Worm (Caenorhabditis elegans) whole organism, early embryonic: ENCODE measurements around the gene nhr-18.

Source experiments
- B0310.2 ChIP-seq: sonication (generic microtip); optimal IDR thresholded peaks from 2 replicates; lab custom pipeline; 2016; ENCODE audit warnings: mild to moderate bottlenecking, missing genetic modification characterization, missing compliant biosample characterization
- F13C5.2 ChIP-seq: sonication (generic microtip); optimal IDR thresholded peaks from 2 replicates; lab custom pipeline; 2017; ENCODE audit warnings: mild to moderate bottlenecking, missing genetic modification characterization, inconsistent platforms, missing compliant biosample characterization
- aly-1 ChIP-seq: sonication (generic microtip); optimal IDR thresholded peaks from 2 replicates; lab custom pipeline; 2016; ENCODE audit warnings: missing genetic modification characterization, missing compliant biosample characterization
- ama-1 ChIP-seq: fragments of 150-350 bp; optimal IDR thresholded peaks from 2 replicates; lab custom pipeline; 2014
- ceh-13 ChIP-seq: fragments of 200-800 bp; sonication (Bioruptor generic); optimal IDR thresholded peaks from 2 replicates; lab custom pipeline; 2018; ENCODE audit warnings: mild to moderate bottlenecking, missing genetic modification characterization, missing compliant biosample characterization
- ceh-36 ChIP-seq: sonication (generic microtip); optimal IDR thresholded peaks from 2 replicates; lab custom pipeline; 2016; ENCODE audit warnings: missing genetic modification characterization, inconsistent platforms, missing compliant biosample characterization
- ets-7 ChIP-seq: sonication (generic microtip); optimal IDR thresholded peaks from 2 replicates; lab custom pipeline; 2016; ENCODE audit warnings: missing genotype, missing genetic modification characterization, missing compliant biosample characterization
- flt-1 ChIP-seq: fragments of 200-800 bp; sonication (Bioruptor generic); IDR thresholded peaks from 2 replicates; pipeline ENCODE4 v1.3.6; 2022; ENCODE audit warnings: missing genetic modification characterization, missing compliant biosample characterization
- hmbx-1 ChIP-seq: sonication (generic microtip); optimal IDR thresholded peaks from 2 replicates; lab custom pipeline; 2016; ENCODE audit warnings: mild to moderate bottlenecking, missing genetic modification characterization, missing compliant biosample characterization
- hmg-4 ChIP-seq: fragments of 200-800 bp; sonication (Bioruptor generic); optimal IDR thresholded peaks from 2 replicates; lab custom pipeline; 2018; ENCODE audit warnings: mild to moderate bottlenecking, missing genetic modification characterization, missing compliant biosample characterization
- hnd-1 ChIP-seq: sonication (generic microtip); optimal IDR thresholded peaks from 2 replicates; lab custom pipeline; 2016; ENCODE audit warnings: missing genetic modification characterization, missing compliant biosample characterization
- pes-1 ChIP-seq: fragments of 200-800 bp; sonication (Bioruptor generic); IDR thresholded peaks from 2 replicates; pipeline ENCODE4 v1.3.6; 2022; ENCODE audit warnings: missing genetic modification reagents, missing genetic modification characterization, missing compliant biosample characterization
- scrt-1 ChIP-seq: fragments of 200-800 bp; sonication (Bioruptor generic); IDR thresholded peaks from 2 replicates; pipeline ENCODE4 v1.3.6; 2022; ENCODE audit warnings: missing genetic modification characterization, missing compliant biosample characterization
- sea-1 ChIP-seq: fragments of 200-800 bp; sonication (Bioruptor generic); conservative IDR thresholded peaks from 2 replicates; pipeline ENCODE4 v1.3.6; 2022; ENCODE audit warnings: missing genetic modification characterization, missing compliant biosample characterization
- tbx-11 ChIP-seq: fragments of 200-800 bp; sonication (Bioruptor generic); IDR thresholded peaks from 2 replicates; pipeline ENCODE4 v1.3.6; 2022; ENCODE audit warnings: missing genetic modification characterization, missing compliant biosample characterization
- tbx-37 ChIP-seq: fragments of 200-800 bp; sonication (Bioruptor generic); conservative IDR thresholded peaks from 2 replicates; pipeline ENCODE4 v1.3.6; 2022; ENCODE audit warnings: missing genetic modification reagents, missing genetic modification characterization, missing compliant biosample characterization
- tra-4 ChIP-seq: sonication (generic microtip); optimal IDR thresholded peaks from 2 replicates; lab custom pipeline; 2017; ENCODE audit warnings: missing genetic modification characterization, missing compliant biosample characterization

The nhr-18 gene

DNA sequence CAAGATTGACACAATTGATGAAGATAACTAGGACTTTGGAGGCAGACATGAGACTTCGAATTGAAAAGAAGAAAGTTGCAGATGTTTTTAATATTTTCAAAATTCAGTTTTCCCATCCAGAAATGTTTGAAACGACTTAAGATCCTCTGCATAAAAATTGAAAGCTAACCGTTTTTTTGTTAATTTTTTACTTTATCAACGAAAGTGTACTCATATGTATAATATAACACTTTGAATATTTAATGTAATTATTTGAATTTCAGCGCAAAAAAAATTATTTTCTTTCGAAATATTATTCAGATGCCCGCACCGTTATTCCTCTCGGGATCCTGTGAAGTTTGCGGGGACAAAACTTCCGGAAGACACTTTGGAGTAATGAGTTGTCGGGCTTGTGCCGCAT lies at the start of gene nhr-18:
nhr-18 (plus strand) TSS at position 301 of the 400 bp plus-strand sequence.
- TF ChIP-seq tbx-37 (no peak), tbx-11 (GFP tag; lab: Robert Waterston, UW) (no peak), hmbx-1 (tag; lab: Kevin White, UChicago) (no peak), aly-1 (no peak), hmg-4 (no peak), hnd-1 (tag; lab: Kevin White, UChicago) (no peak), ceh-13 (GFP tag; lab: Kevin White, UChicago) (no peak), ets-7 (no peak), flt-1 (GFP tag; lab: Robert Waterston, UW) (no peak), F13C5.2 (tag; lab: Kevin White, UChicago) (no peak), pes-1 (GFP tag; lab: Robert Waterston, UW) (no peak), B0310.2 (tag; lab: Kevin White, UChicago) (no peak), tra-4 (tag; lab: Kevin White, UChicago) (no peak), ceh-36 (no peak)

DNA sequence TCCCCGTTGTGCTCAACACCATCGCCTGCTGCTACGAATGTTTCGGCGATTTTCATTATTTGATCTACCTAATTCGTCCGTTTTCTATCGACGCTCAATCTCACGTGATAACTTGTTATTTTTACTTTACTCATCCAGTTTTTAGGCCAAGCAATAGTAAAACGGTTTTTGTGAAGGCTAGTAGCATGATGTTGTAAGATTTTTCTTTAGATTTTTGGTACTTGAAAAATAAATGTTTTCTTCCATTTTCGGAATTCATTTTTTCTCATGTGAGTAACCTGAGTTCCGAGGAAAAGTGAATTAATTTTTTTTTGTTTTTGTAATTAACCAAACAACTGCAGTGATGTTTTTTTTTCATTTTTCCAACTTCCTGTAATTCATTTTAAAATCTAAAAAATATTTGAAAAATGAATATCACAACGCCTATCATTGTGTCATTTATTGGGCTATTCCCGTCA lies 49.7 kb upstream of the nhr-18 start, which contains the start of gene srbc-17:
srbc-17 (plus strand) TSS at position 408 of the 458 bp plus-strand sequence.
- no peak for TF ChIP-seq scrt-1 (GFP tag; lab: Robert Waterston, UW)
- TF ChIP-seq B0310.2 (tag; lab: Kevin White, UChicago), result no peak
- TF ChIP-seq aly-1, result no peak
- no peak for TF ChIP-seq pes-1 (GFP tag; lab: Robert Waterston, UW)
- TF ChIP-seq ets-7, result no peak
- no peak for TF ChIP-seq flt-1 (GFP tag; lab: Robert Waterston, UW)
- no peak for TF ChIP-seq hnd-1 (tag; lab: Kevin White, UChicago)
- TF ChIP-seq F13C5.2 (tag; lab: Kevin White, UChicago), result no peak
- TF ChIP-seq ama-1 (lab: Kevin White, UChicago), result no peak
- TF ChIP-seq ceh-13 (GFP tag; lab: Kevin White, UChicago), result no peak
- no peak for TF ChIP-seq sea-1 (GFP tag; lab: Robert Waterston, UW)
- no peak for TF ChIP-seq ceh-36

DNA sequence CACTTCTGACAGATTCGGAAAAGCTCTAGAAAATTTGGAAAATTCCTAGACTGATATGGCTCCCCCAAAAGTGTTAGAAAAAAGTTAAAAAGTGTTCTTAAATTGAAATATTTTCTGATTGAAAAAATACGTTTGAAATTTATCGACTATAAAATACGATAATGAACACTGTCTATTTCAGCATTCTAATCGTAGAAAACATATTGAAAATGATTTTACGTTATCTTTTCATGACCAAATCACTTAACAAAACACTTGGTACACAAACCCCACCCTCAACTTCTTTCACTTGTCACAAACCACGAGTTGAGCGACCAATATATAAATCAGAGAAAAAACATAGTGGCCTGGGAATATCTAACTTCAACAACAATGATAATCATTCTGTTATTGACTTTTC lies 47.8 kb upstream of the nhr-18 start, which contains the start of gene cyp-33C1:
cyp-33C1 (plus strand) TSS at position 301 of the 400 bp plus-strand sequence.
- TF ChIP-seq hnd-1 (tag; lab: Kevin White, UChicago) (no peak), B0310.2 (tag; lab: Kevin White, UChicago) (no peak), ceh-36 (no peak), ets-7 (no peak), pes-1 (GFP tag; lab: Robert Waterston, UW) (no peak), tra-4 (tag; lab: Kevin White, UChicago) (no peak), F13C5.2 (tag; lab: Kevin White, UChicago) (no peak), hmbx-1 (tag; lab: Kevin White, UChicago) (no peak), tbx-11 (GFP tag; lab: Robert Waterston, UW) (no peak), ama-1 (lab: Kevin White, UChicago) (no peak)

DNA sequence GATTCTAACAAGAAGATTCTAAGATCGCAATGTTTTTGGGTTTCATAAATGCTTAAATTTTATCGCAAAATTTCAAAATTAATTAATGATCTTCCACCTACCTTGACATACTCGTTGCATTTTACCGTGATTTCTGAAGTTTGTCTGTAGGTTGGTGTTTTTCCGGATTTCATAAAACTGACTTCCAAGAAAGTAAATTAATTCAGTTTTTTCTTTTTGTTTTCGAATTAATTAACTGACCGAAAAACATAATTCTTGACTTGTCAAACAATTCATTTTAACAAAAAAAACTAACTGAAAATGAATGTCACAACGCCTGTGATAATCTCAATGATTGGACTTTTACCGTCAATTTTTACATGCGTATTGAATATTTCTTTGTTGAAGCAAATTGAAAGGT lies 45.3 kb upstream of the nhr-18 start, which contains the start of gene srbc-16:
srbc-16 (plus strand) TSS at position 301 of the 400 bp plus-strand sequence.
- no peak for TF ChIP-seq flt-1 (GFP tag; lab: Robert Waterston, UW)
- no peak for TF ChIP-seq ceh-13 (GFP tag; lab: Kevin White, UChicago)
- TF ChIP-seq hmbx-1 (tag; lab: Kevin White, UChicago), result no peak
- no peak for TF ChIP-seq pes-1 (GFP tag; lab: Robert Waterston, UW)
- no peak for TF ChIP-seq tbx-11 (GFP tag; lab: Robert Waterston, UW)
- no peak for TF ChIP-seq hmg-4
- no peak for TF ChIP-seq F13C5.2 (tag; lab: Kevin White, UChicago)
- no peak for TF ChIP-seq ets-7
- no peak for TF ChIP-seq B0310.2 (tag; lab: Kevin White, UChicago)
- TF ChIP-seq hnd-1 (tag; lab: Kevin White, UChicago), result no peak
- no peak for TF ChIP-seq scrt-1 (GFP tag; lab: Robert Waterston, UW)

DNA sequence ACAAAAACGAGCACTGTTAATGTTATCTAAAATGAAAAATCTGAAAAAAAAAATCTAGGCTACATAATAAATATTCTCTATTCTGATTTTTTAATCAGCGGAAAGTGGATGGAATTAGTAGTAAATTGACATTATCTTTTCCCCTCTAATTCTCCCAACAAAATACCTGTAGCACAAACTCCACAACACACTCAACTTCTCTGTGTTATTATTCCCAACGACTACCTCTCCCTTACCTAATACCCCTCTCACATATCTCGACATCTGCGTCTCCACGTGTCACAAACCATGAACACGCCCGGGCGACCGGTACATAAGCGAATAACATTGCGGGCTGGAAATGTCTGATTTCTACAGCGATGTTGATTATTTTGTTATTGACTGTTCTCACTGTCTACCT lies 43.8 kb upstream of the nhr-18 start, which contains the start of gene cyp-33C2:
cyp-33C2 (plus strand) TSS at position 327 of the 400 bp plus-strand sequence.
- TF ChIP-seq aly-1 (no peak), tbx-37 (no peak), flt-1 (GFP tag; lab: Robert Waterston, UW) (no peak), B0310.2 (tag; lab: Kevin White, UChicago) (no peak), tra-4 (tag; lab: Kevin White, UChicago) (no peak), sea-1 (GFP tag; lab: Robert Waterston, UW) (no peak), pes-1 (GFP tag; lab: Robert Waterston, UW) (no peak), ets-7 (no peak), ceh-36 (no peak), F13C5.2 (tag; lab: Kevin White, UChicago) (no peak), scrt-1 (GFP tag; lab: Robert Waterston, UW) (no peak), ceh-13 (GFP tag; lab: Kevin White, UChicago) (no peak)

DNA sequence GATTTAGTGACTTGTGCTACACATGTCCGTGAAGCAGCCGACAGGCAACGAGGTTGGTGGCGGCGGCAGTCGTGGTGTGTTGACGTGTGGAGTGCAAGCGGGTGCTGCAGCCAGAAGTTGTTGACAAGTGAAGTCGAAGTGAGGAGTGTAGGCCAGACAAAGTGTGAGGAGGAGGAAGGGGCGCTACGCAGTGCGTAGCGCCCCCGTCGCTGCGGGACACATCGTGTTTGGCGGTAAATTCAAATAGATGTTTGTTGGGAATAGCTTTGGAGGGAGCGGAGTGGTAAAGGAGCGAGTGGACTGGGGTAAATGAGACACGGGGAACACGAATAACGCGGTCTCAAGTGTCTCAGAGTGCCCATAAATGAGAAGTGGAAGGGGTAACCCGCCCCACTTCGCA lies 41.5 kb upstream of the nhr-18 start:
- TF ChIP-seq hmg-4, result no peak
- TF ChIP-seq sea-1 (GFP tag; lab: Robert Waterston, UW), result no peak
- no peak for TF ChIP-seq B0310.2 (tag; lab: Kevin White, UChicago)
- TF ChIP-seq tra-4 (tag; lab: Kevin White, UChicago), result no peak
- TF ChIP-seq scrt-1 (GFP tag; lab: Robert Waterston, UW), result no peak
- TF ChIP-seq ceh-36, result no peak
- TF ChIP-seq ets-7, result no peak
- TF ChIP-seq ceh-13 (GFP tag; lab: Kevin White, UChicago), result no peak
- TF ChIP-seq tbx-37, result no peak
- TF ChIP-seq aly-1, result no peak
- TF ChIP-seq hmbx-1 (tag; lab: Kevin White, UChicago), result no peak
- no peak for TF ChIP-seq flt-1 (GFP tag; lab: Robert Waterston, UW)
- TF ChIP-seq tbx-11 (GFP tag; lab: Robert Waterston, UW), result no peak
- no peak for TF ChIP-seq ama-1 (lab: Kevin White, UChicago)
- no peak for TF ChIP-seq pes-1 (GFP tag; lab: Robert Waterston, UW)
- TF ChIP-seq F13C5.2 (tag; lab: Kevin White, UChicago), result no peak
- TF ChIP-seq hnd-1 (tag; lab: Kevin White, UChicago), result no peak

DNA sequence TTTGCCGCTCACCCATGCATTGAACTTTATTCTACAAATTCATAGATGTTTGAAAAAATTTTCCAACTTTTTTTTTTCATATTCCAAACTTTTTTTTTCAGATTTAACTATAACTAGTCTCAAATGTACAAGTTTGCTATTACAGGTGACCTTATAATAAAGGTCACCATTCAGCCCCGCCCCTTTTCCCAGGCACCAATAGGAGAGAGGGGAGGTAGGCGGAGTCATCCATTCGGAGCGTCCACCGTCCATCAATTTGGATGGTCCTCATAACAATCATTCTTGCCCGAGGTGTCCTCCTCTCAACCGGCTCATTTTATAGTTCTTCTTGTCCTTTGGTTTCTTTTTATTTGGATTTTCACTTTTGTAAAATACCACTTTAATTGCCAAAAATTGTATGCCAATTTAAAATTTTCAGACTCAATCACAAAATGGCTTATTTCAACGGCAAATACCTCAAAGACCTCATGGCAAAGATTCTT lies 39.1 kb upstream of the nhr-18 start, which contains the start of gene Y5H2B.3:
Y5H2B.3 (plus strand) TSS at position 432 of the 482 bp plus-strand sequence.
- TF ChIP-seq pes-1 (GFP tag; lab: Robert Waterston, UW), result no peak
- no peak for TF ChIP-seq ets-7
- no peak for TF ChIP-seq aly-1
- no peak for TF ChIP-seq ama-1 (lab: Kevin White, UChicago)
- TF ChIP-seq ceh-36, result no peak
- TF ChIP-seq tra-4 (tag; lab: Kevin White, UChicago), result no peak
- no peak for TF ChIP-seq scrt-1 (GFP tag; lab: Robert Waterston, UW)
- TF ChIP-seq hmbx-1 (tag; lab: Kevin White, UChicago), result no peak
- TF ChIP-seq F13C5.2 (tag; lab: Kevin White, UChicago), result no peak
- TF ChIP-seq B0310.2 (tag; lab: Kevin White, UChicago), result no peak
- no peak for TF ChIP-seq flt-1 (GFP tag; lab: Robert Waterston, UW)
- TF ChIP-seq hmg-4, result no peak
- no peak for TF ChIP-seq ceh-13 (GFP tag; lab: Kevin White, UChicago)
- TF ChIP-seq tbx-37, result no peak
- TF ChIP-seq hnd-1 (tag; lab: Kevin White, UChicago), result no peak
- no peak for TF ChIP-seq sea-1 (GFP tag; lab: Robert Waterston, UW)
- no peak for TF ChIP-seq tbx-11 (GFP tag; lab: Robert Waterston, UW)
